Fruit fly (Drosophila melanogaster): ENCODE results near the gene ZC3H3.

Gene ZC3H3

dm6 chr3L:8546355-8546771 is 36.8 kb upstream of the ZC3H3 start (continued):
- TF ChIP-seq CG2712 (tag; optimal IDR thresholded peaks at IDR 0.05) (peak; percentile 14), Taf1 (GFP tag; IDR thresholded peaks at IDR 0.05) (no peak), fd3F (GFP tag; optimal IDR thresholded peaks at IDR 0.05) (no peak), dmrt11E (tag; optimal IDR thresholded peaks at IDR 0.05) (no peak), Xrp1 (GFP tag; IDR thresholded peaks at IDR 0.05) (peak; percentile 38), Six4 (GFP tag; optimal IDR thresholded peaks at IDR 0.05) (no peak), Opbp (GFP tag; IDR thresholded peaks at IDR 0.05; ENCODE audit: partially characterized antibody) (no peak), Sox102F (GFP tag; optimal IDR thresholded peaks at IDR 0.05) (no peak), CG7372 (GFP tag; IDR thresholded peaks at IDR 0.05) (no peak), dmrt99B (tag; optimal IDR thresholded peaks at IDR 0.05) (no peak), CG14441 (GFP tag; IDR thresholded peaks at IDR 0.05) (no peak), pho (GFP tag; optimal IDR thresholded peaks at IDR 0.05) (no peak), grau (tag; optimal IDR thresholded peaks at IDR 0.05) (no peak), HHEX (GFP tag; optimal IDR thresholded peaks at IDR 0.05) (no peak), toy (GFP tag; IDR thresholded peaks at IDR 0.05) (no peak; the same call in 1 of the 2 replicates), CG12744 (GFP tag; optimal IDR thresholded peaks at IDR 0.05) (no peak), Hr39 (optimal IDR thresholded peaks at IDR 0.05) (no peak), ara (GFP tag; IDR thresholded peaks at IDR 0.05) (no peak), btn (GFP tag; optimal IDR thresholded peaks at IDR 0.05) (no peak), CG1024 (GFP tag; IDR thresholded peaks at IDR 0.05) (no peak; the same call in 1 of the 2 replicates), Atf-2 (GFP tag; optimal IDR thresholded peaks at IDR 0.05) (no peak), nau (GFP tag; optimal IDR thresholded peaks at IDR 0.05) (no peak), E2f1 (GFP tag; IDR thresholded peaks at IDR 0.05) (no peak), maf-S (GFP tag; optimal IDR thresholded peaks at IDR 0.05) (no peak), CG13287 (GFP tag; IDR thresholded peaks at IDR 0.05; ENCODE audit: partially characterized antibody) (peak; percentile 48; the same call in 1 of the 2 replicates), exex (tag; optimal IDR thresholded peaks at IDR 0.05) (no peak), bbx (GFP tag; IDR thresholded peaks at IDR 0.05; ENCODE audit: partially characterized antibody) (peak; percentile 62; the same call in 1 of the 2 replicates), CG30020 (tag; optimal IDR thresholded peaks at IDR 0.05) (no peak), sd (tag; optimal IDR thresholded peaks at IDR 0.05) (no peak), chinmo (GFP tag; IDR thresholded peaks at IDR 0.05; ENCODE audit: partially characterized antibody) (peak; percentile 91; the same call in 1 of the 4 replicates), esg (GFP tag; conservative IDR thresholded peaks at IDR 0.05) (no peak), CG7963 (GFP tag; IDR thresholded peaks at IDR 0.05; ENCODE audit: partially characterized antibody) (no peak), Hr78 (GFP tag; optimal IDR thresholded peaks at IDR 0.05) (no peak), CHES-1-like (GFP tag; optimal IDR thresholded peaks at IDR 0.05) (peak; percentile 37), CG2202 (tag; optimal IDR thresholded peaks at IDR 0.05) (no peak), cwo (GFP tag; optimal IDR thresholded peaks at IDR 0.05) (peak; percentile 45), CG9609 (GFP tag; optimal IDR thresholded peaks at IDR 0.05) (no peak), CG14050 (GFP tag; IDR thresholded peaks at IDR 0.05) (no peak), CG32767 (GFP tag; IDR thresholded peaks at IDR 0.05) (no peak), CG11085 (GFP tag; IDR thresholded peaks at IDR 0.05) (no peak), dysf (GFP tag; IDR thresholded peaks at IDR 0.05) (no peak), crol (GFP tag; IDR thresholded peaks at IDR 0.05) (peak; percentile 97), Dad (GFP tag; optimal IDR thresholded peaks at IDR 0.05) (no peak), CG31388 (GFP tag; optimal IDR thresholded peaks at IDR 0.05) (no peak), zf30C (GFP tag; optimal IDR thresholded peaks at IDR 0.05) (no peak), kni (GFP tag; optimal IDR thresholded peaks at IDR 0.05) (peak; percentile 29), CG33557 (GFP tag; optimal IDR thresholded peaks at IDR 0.05) (no peak), CG10321 (GFP tag; IDR thresholded peaks at IDR 0.05) (0 out of 2 replicates have a peak, but pooled peaks have one; percentile 16), CG1832 (GFP tag; optimal IDR thresholded peaks at IDR 0.05) (no peak), otp (GFP tag; IDR thresholded peaks at IDR 0.05) (0 out of 3 replicates have a peak, but pooled peaks have one; percentile 30), Rx (GFP tag; IDR thresholded peaks at IDR 0.05) (no peak)
